Fruit fly (Drosophila melanogaster) whole organism, embryonic: Measurements from ENCODE around the gene CG11839.
A peak's percentile ranks its signal among the peaks of the same experiment; 100 is the strongest.

ENCODE experiments used
- Blimp-1 ChIP-seq: fragments of 200-800 bp; sonication (Bioruptor generic); optimal IDR thresholded peaks from 3 replicates; lab custom pipeline; 2018; ENCODE audit warnings: missing biosample characterization, missing genetic modification characterization, mild to moderate bottlenecking, moderate library complexity, missing genetic modification reagents
- CG10979 ChIP-seq: fragments of 200-800 bp; sonication (Bioruptor generic); optimal IDR thresholded peaks from 2 replicates; lab custom pipeline; 2018; ENCODE audit warnings: missing biosample characterization, mild to moderate bottlenecking, missing genetic modification characterization, moderate library complexity
- CG11723 ChIP-seq: fragments of 200-800 bp; sonication (Bioruptor generic); optimal IDR thresholded peaks from 2 replicates; lab custom pipeline; 2017; ENCODE audit warnings: missing biosample characterization, mild to moderate bottlenecking, missing genetic modification characterization
- CG12769 ChIP-seq: fragments of 200-800 bp; sonication (Bioruptor generic); optimal IDR thresholded peaks from 2 replicates; lab custom pipeline; 2019; ENCODE audit warnings: missing biosample characterization, mild to moderate bottlenecking, missing genetic modification characterization, moderate library complexity
- CG13775 ChIP-seq: fragments of 200-800 bp; sonication (Bioruptor generic); optimal IDR thresholded peaks from 3 replicates; lab custom pipeline; 2017; ENCODE audit warnings: missing biosample characterization, mild to moderate bottlenecking, missing genetic modification characterization
- CG15073 ChIP-seq: fragments of 200-800 bp; sonication (Bioruptor generic); optimal IDR thresholded peaks from 2 replicates; lab custom pipeline; 2016; ENCODE audit warnings: missing biosample characterization, missing genetic modification characterization
- CG16863 ChIP-seq: fragments of 200-800 bp; sonication (Bioruptor generic); optimal IDR thresholded peaks from 3 replicates; lab custom pipeline; 2016; ENCODE audit warnings: missing biosample characterization, missing genetic modification characterization
- CG17568 ChIP-seq: fragments of 200-800 bp; sonication (Bioruptor generic); optimal IDR thresholded peaks from 2 replicates; lab custom pipeline; 2018; ENCODE audit warnings: missing biosample characterization, mild to moderate bottlenecking, missing genetic modification characterization, moderate library complexity
- CG17912 ChIP-seq: fragments of 200-800 bp; sonication (Bioruptor generic); optimal IDR thresholded peaks from 2 replicates; lab custom pipeline; 2018; ENCODE audit warnings: missing biosample characterization, mild to moderate bottlenecking, missing genetic modification characterization
- CG2678 ChIP-seq: fragments of 200-800 bp; sonication (Bioruptor generic); optimal IDR thresholded peaks from 3 replicates; lab custom pipeline; 2019; ENCODE audit warnings: missing biosample characterization, mild to moderate bottlenecking, missing genetic modification characterization, moderate library complexity
- CG30020 ChIP-seq: fragments of 200-800 bp; optimal IDR thresholded peaks from 2 replicates; lab custom pipeline; 2019; ENCODE audit warnings: missing biosample characterization, mild to moderate bottlenecking, missing genetic modification characterization, moderate library complexity
- CG30403 ChIP-seq: fragments of 200-800 bp; sonication (Bioruptor generic); optimal IDR thresholded peaks from 3 replicates; lab custom pipeline; 2016; ENCODE audit warnings: missing biosample characterization, missing genetic modification characterization
- CG33213 ChIP-seq: fragments of 200-800 bp; sonication (Bioruptor generic); optimal IDR thresholded peaks from 3 replicates; lab custom pipeline; 2016; ENCODE audit warnings: missing biosample characterization, missing genetic modification characterization
- CG34422 ChIP-seq: fragments of 200-800 bp; sonication (Bioruptor generic); IDR thresholded peaks from 3 replicates; pipeline ENCODE4 v1.3.6; 2022; ENCODE audit warnings: missing biosample characterization, missing genetic modification characterization
- CG43689 ChIP-seq: fragments of 200-800 bp; sonication (Bioruptor generic); IDR thresholded peaks from 2 replicates; pipeline ENCODE4 v1.3.6; 2022; ENCODE audit warnings: missing biosample characterization, missing genetic modification characterization
- CG7786 ChIP-seq: fragments of 200-800 bp; sonication (Bioruptor generic); optimal IDR thresholded peaks from 2 replicates; lab custom pipeline; 2016; ENCODE audit warnings: missing biosample characterization, missing genetic modification characterization
- CG7839 ChIP-seq: fragments of 200-800 bp; sonication (Bioruptor generic); optimal IDR thresholded peaks from 3 replicates; lab custom pipeline; 2018; ENCODE audit warnings: missing biosample characterization, mild to moderate bottlenecking, missing genetic modification characterization, moderate library complexity
- CG8290 ChIP-seq, 3 experiments: fragments of 200-800 bp; sonication (Bioruptor generic); optimal IDR thresholded peaks; 2 replicates each; lab custom pipeline; 2016 to 2019; ENCODE audit warnings: missing biosample characterization in 3 of 3, missing genetic modification characterization in 3 of 3, mild to moderate bottlenecking in 2 of 3, moderate library complexity in 1 of 3
- CG9437 ChIP-seq: fragments of 200-800 bp; sonication (Bioruptor generic); optimal IDR thresholded peaks from 2 replicates; lab custom pipeline; 2018; ENCODE audit warnings: missing biosample characterization, mild to moderate bottlenecking, missing genetic modification characterization
- Doc3 ChIP-seq: fragments of 200-800 bp; sonication (Bioruptor generic); IDR thresholded peaks from 3 replicates; pipeline ENCODE4 v1.3.6; 2022; ENCODE audit warnings: missing biosample characterization, missing genetic modification characterization; ENCODE audit not compliant: partially characterized antibody
- Dp ChIP-seq: fragments of 200-800 bp; sonication (Bioruptor generic); optimal IDR thresholded peaks from 2 replicates; lab custom pipeline; 2018; ENCODE audit warnings: missing biosample characterization, mild to moderate bottlenecking, missing genetic modification characterization, moderate library complexity
- Ets97D ChIP-seq: fragments of 200-800 bp; sonication (Bioruptor generic); optimal IDR thresholded peaks from 3 replicates; lab custom pipeline; 2016; ENCODE audit warnings: missing biosample characterization, missing genetic modification characterization
- Max ChIP-seq: fragments of 200-800 bp; sonication (Bioruptor generic); optimal IDR thresholded peaks from 2 replicates; lab custom pipeline; 2016; ENCODE audit warnings: missing biosample characterization, mild to moderate bottlenecking, missing genetic modification characterization
- Meics ChIP-seq: fragments of 200-800 bp; sonication (Bioruptor generic); optimal IDR thresholded peaks from 2 replicates; lab custom pipeline; 2017; ENCODE audit warnings: missing biosample characterization, mild to moderate bottlenecking, missing genetic modification characterization
- Nf-YB ChIP-seq: fragments of 200-800 bp; sonication (Bioruptor generic); optimal IDR thresholded peaks from 3 replicates; lab custom pipeline; 2019; ENCODE audit warnings: missing biosample characterization, mild to moderate bottlenecking, missing genetic modification characterization, moderate library complexity
- Opbp ChIP-seq: fragments of 200-800 bp; sonication (Bioruptor generic); IDR thresholded peaks from 3 replicates; pipeline ENCODE4 v1.3.6; 2022; ENCODE audit warnings: missing biosample characterization, missing genetic modification characterization; ENCODE audit not compliant: partially characterized antibody
- Ptx1 ChIP-seq: fragments of 200-800 bp; sonication (Bioruptor generic); IDR thresholded peaks from 2 replicates; pipeline ENCODE4 v1.3.6; 2022; ENCODE audit warnings: missing biosample characterization, missing genetic modification characterization
- Sox102F ChIP-seq: fragments of 200-800 bp; sonication (Bioruptor generic); optimal IDR thresholded peaks from 2 replicates; lab custom pipeline; 2018; ENCODE audit warnings: missing biosample characterization, mild to moderate bottlenecking, missing genetic modification characterization, moderate library complexity
- Sry-β ChIP-seq: fragments of 200-800 bp; sonication (Bioruptor generic); optimal IDR thresholded peaks from 2 replicates; lab custom pipeline; 2018; ENCODE audit warnings: missing biosample characterization, mild to moderate bottlenecking, missing genetic modification characterization, moderate library complexity
- Stat92E ChIP-seq, 3 experiments: fragments of >200 bp in 2 of 3; fragments of 200-800 bp in 1 of 3; sonication (Bioruptor generic) in 1 of 3; optimal IDR thresholded peaks; 2 replicates each; lab custom pipeline; 2017 to 2019; ENCODE audit warnings: missing biosample characterization in 3 of 3, missing genetic modification characterization in 3 of 3, mild to moderate bottlenecking in 1 of 3, moderate library complexity in 1 of 3
- ap ChIP-seq: fragments of 200-800 bp; sonication (Bioruptor generic); IDR thresholded peaks from 2 replicates; pipeline ENCODE4 v1.3.6; 2022; ENCODE audit warnings: missing biosample characterization, missing genetic modification characterization
- caup ChIP-seq: fragments of 200-800 bp; sonication (Bioruptor generic); optimal IDR thresholded peaks from 3 replicates; lab custom pipeline; 2017; ENCODE audit warnings: missing biosample characterization, mild to moderate bottlenecking, missing genetic modification characterization, moderate library complexity; ENCODE audit not compliant: severe bottlenecking
- chif ChIP-seq, 2 experiments: fragments of 200-800 bp; sonication (Bioruptor generic); optimal IDR thresholded peaks; 3 replicates each; lab custom pipeline; 2016; ENCODE audit warnings: missing biosample characterization in 2 of 2, missing genetic modification characterization in 2 of 2
- chm ChIP-seq: fragments of 200-800 bp; sonication (Bioruptor generic); IDR thresholded peaks from 2 replicates; pipeline ENCODE4 v1.3.6; 2022; ENCODE audit warnings: missing biosample characterization, missing genetic modification characterization
- cwo ChIP-seq: fragments of 200-800 bp; sonication (Bioruptor generic); optimal IDR thresholded peaks from 3 replicates; lab custom pipeline; 2017; ENCODE audit warnings: missing biosample characterization, missing genetic modification characterization, mild to moderate bottlenecking, moderate library complexity, missing genetic modification reagents
- danr ChIP-seq: fragments of 200-800 bp; sonication (Bioruptor generic); IDR thresholded peaks from 2 replicates; pipeline ENCODE4 v1.3.6; 2022; ENCODE audit warnings: missing biosample characterization, missing genetic modification characterization
- fd96Cb ChIP-seq: fragments of 200-800 bp; sonication (Bioruptor generic); optimal IDR thresholded peaks from 2 replicates; lab custom pipeline; 2018; ENCODE audit warnings: missing biosample characterization, mild to moderate bottlenecking, missing genetic modification characterization, moderate library complexity
- gce ChIP-seq: fragments of 200-800 bp; sonication (Bioruptor generic); IDR thresholded peaks from 3 replicates; pipeline ENCODE4 v1.3.6; 2022; ENCODE audit warnings: missing biosample characterization, missing genetic modification characterization
- gem ChIP-seq: fragments of 200-800 bp; sonication (Bioruptor generic); optimal IDR thresholded peaks from 2 replicates; lab custom pipeline; 2019; ENCODE audit warnings: missing biosample characterization, mild to moderate bottlenecking, missing genetic modification characterization, moderate library complexity
- inv ChIP-seq: fragments of 200-800 bp; sonication (Bioruptor generic); IDR thresholded peaks from 2 replicates; pipeline ENCODE4 v1.3.6; 2022; ENCODE audit warnings: missing biosample characterization, missing genetic modification characterization; ENCODE audit not compliant: partially characterized antibody
- nerfin-1 ChIP-seq: fragments of 200-800 bp; sonication (Bioruptor generic); optimal IDR thresholded peaks from 3 replicates; lab custom pipeline; 2019; ENCODE audit warnings: missing biosample characterization, mild to moderate bottlenecking, missing genetic modification characterization, moderate library complexity
- nmo ChIP-seq: fragments of 200-800 bp; sonication (Bioruptor generic); optimal IDR thresholded peaks from 2 replicates; lab custom pipeline; 2018; ENCODE audit warnings: missing biosample characterization, mild to moderate bottlenecking, missing genetic modification characterization, moderate library complexity
- pfk ChIP-seq: fragments of 200-800 bp; sonication (Bioruptor generic); optimal IDR thresholded peaks from 2 replicates; lab custom pipeline; 2018; ENCODE audit warnings: missing biosample characterization, mild to moderate bottlenecking, missing genetic modification characterization, moderate library complexity
- row ChIP-seq: fragments of 200-800 bp; sonication (Bioruptor generic); IDR thresholded peaks from 3 replicates; pipeline ENCODE4 v1.3.6; 2022; ENCODE audit warnings: missing biosample characterization, missing genetic modification characterization
- sc ChIP-seq, 3 experiments: fragments of >200 bp in 2 of 3; fragments of 200-800 bp in 1 of 3; sonication (Bioruptor generic) in 1 of 3; optimal IDR thresholded peaks; 2 replicates in 2 of 3; 3 replicates in 1 of 3; lab custom pipeline; 2017; ENCODE audit warnings: mild to moderate bottlenecking in 1 of 3, missing biosample characterization in 1 of 3, missing genetic modification characterization in 1 of 3, missing genetic modification reagents in 1 of 3
- sob ChIP-seq: fragments of 200-800 bp; sonication (Bioruptor generic); IDR thresholded peaks from 2 replicates; pipeline ENCODE4 v1.3.6; 2022; ENCODE audit warnings: missing biosample characterization, missing genetic modification characterization
- trem ChIP-seq: fragments of 200-800 bp; optimal IDR thresholded peaks from 3 replicates; lab custom pipeline; 2019; ENCODE audit warnings: missing biosample characterization, mild to moderate bottlenecking, missing genetic modification characterization, moderate library complexity
- wdn ChIP-seq: fragments of 200-800 bp; sonication (Bioruptor generic); IDR thresholded peaks from 2 replicates; pipeline ENCODE4 v1.3.6; 2022; ENCODE audit warnings: missing biosample characterization, missing genetic modification characterization

The CG11839 gene

dm6 chr3R:25074558-25074964 lies 4.8 kb downstream of the CG11839 start, which contains the start of the genes shams and CG11920 (continued):
- peak; percentile 37; the same call in 1 of the 3 replicates for TF ChIP-seq CG34422 (GFP tag; lab: Robert Waterston, UW)
- TF ChIP-seq Opbp (GFP tag; lab: Robert Waterston, UW): peak; percentile 47; the same call in 1 of the 3 replicates
- no peak for TF ChIP-seq gce (GFP tag; lab: Robert Waterston, UW)
- TF ChIP-seq chif (GFP tag; optimal IDR thresholded peaks at IDR 0.05; lab: Kevin White, UChicago): no peak
- 0 out of 3 replicates have a peak, but pooled peaks have one; percentile 36 for TF ChIP-seq Doc3
- TF ChIP-seq CG10979: peak; percentile 13
- no peak for TF ChIP-seq ap
- TF ChIP-seq nmo (GFP tag; lab: Kevin White, UChicago): peak; percentile 51
- TF ChIP-seq Nf-YB (GFP tag; lab: Kevin White, UChicago): peak; percentile 24
- no peak for TF ChIP-seq CG7786
- no peak for TF ChIP-seq CG33213
- peak; percentile 68 for TF ChIP-seq Max
- TF ChIP-seq Meics (GFP tag; lab: Kevin White, UChicago): no peak
- peak; percentile 30 for TF ChIP-seq Dp
- peak; percentile 26 for TF ChIP-seq CG11723
- TF ChIP-seq sc (optimal IDR thresholded peaks at IDR 0.05; lab: Kevin White, UChicago): no peak
- TF ChIP-seq sc (GFP tag; optimal IDR thresholded peaks at IDR 0.05; lab: Kevin White, UChicago): no peak
- peak; percentile 18 for TF ChIP-seq CG13775
- TF ChIP-seq cwo: peak; percentile 40
- no peak for TF ChIP-seq fd96Cb (tag; lab: Kevin White, UChicago)
- TF ChIP-seq Sry-β: no peak
- TF ChIP-seq Sox102F (GFP tag; lab: Kevin White, UChicago): no peak
- TF ChIP-seq Ets97D (GFP tag; lab: Kevin White, UChicago): peak; percentile 9
- peak; percentile 31 for TF ChIP-seq CG17568 (GFP tag; lab: Kevin White, UChicago)
- TF ChIP-seq danr: no peak
- no peak for TF ChIP-seq chm (GFP tag; lab: Robert Waterston, UW)
- peak; percentile 29 for TF ChIP-seq CG30403 (GFP tag; lab: Kevin White, UChicago)
- no peak for TF ChIP-seq CG16863 (GFP tag; lab: Kevin White, UChicago)
- TF ChIP-seq row (GFP tag; lab: Robert Waterston, UW): peak; percentile 59
- no peak for TF ChIP-seq CG17912
- no peak for TF ChIP-seq CG15073
- TF ChIP-seq caup (GFP tag; lab: Kevin White, UChicago): no peak
- no peak for TF ChIP-seq CG2678 (tag; lab: Kevin White, UChicago)
- no peak for TF ChIP-seq CG7839 (tag; lab: Kevin White, UChicago)
- TF ChIP-seq Stat92E (GFP tag; optimal IDR thresholded peaks at IDR 0.05; lab: Kevin White, UChicago): peak in 1 of 3 experiments; percentile 9
- TF ChIP-seq inv (GFP tag; lab: Robert Waterston, UW): peak; percentile 34; the same call in 1 of the 2 replicates
- peak; percentile 2 for TF ChIP-seq CG9437
- TF ChIP-seq trem (tag; lab: Kevin White, UChicago): peak; percentile 84
- peak; percentile 94 for TF ChIP-seq pfk (GFP tag; lab: Kevin White, UChicago)
- TF ChIP-seq CG30020: peak; percentile 97
- TF ChIP-seq sob (GFP tag; lab: Robert Waterston, UW): no peak
- no peak for TF ChIP-seq wdn
- TF ChIP-seq CG12769 (tag; lab: Kevin White, UChicago): no peak
- TF ChIP-seq CG43689 (GFP tag; lab: Robert Waterston, UW): no peak
- TF ChIP-seq Blimp-1 (GFP tag; lab: Kevin White, UChicago): no peak
- TF ChIP-seq nerfin-1 (tag; lab: Kevin White, UChicago): peak; percentile 48
- peak; percentile 57 for TF ChIP-seq gem (tag; lab: Kevin White, UChicago)
- TF ChIP-seq Ptx1 (GFP tag; lab: Robert Waterston, UW): no peak
- TF ChIP-seq CG8290 (GFP tag; optimal IDR thresholded peaks at IDR 0.05; lab: Kevin White, UChicago): peak; percentile 20
- TF ChIP-seq CG8290 (tag; optimal IDR thresholded peaks at IDR 0.05; lab: Kevin White, UChicago): peak in 1 of 2 experiments; percentile 16
